Fruit fly (Drosophila melanogaster): ENCODE results near the gene lwr.

The lwr gene

dm6 chr2L:521001-521827 is 21.2 kb downstream of the lwr start:
- no peak for TF ChIP-seq CG17801 (GFP tag; optimal IDR thresholded peaks at IDR 0.05; ENCODE audit: partially characterized antibody)

dm6 chr2L:520331-521000 is 21.9 kb downstream of the lwr start:
- TF ChIP-seq CG17801 (GFP tag; optimal IDR thresholded peaks at IDR 0.05; ENCODE audit: partially characterized antibody) = peak; percentile 62

dm6 chr2L:518979-519891 is 23.1 kb downstream of the lwr start:
- TF ChIP-seq CG17801 (GFP tag; optimal IDR thresholded peaks at IDR 0.05; ENCODE audit: partially characterized antibody) = no peak

dm6 chr2L:518620-518913 is 23.8 kb downstream of the lwr start:
- no peak for TF ChIP-seq CG17801 (GFP tag; optimal IDR thresholded peaks at IDR 0.05; ENCODE audit: partially characterized antibody)

- no peak for TF ChIP-seq CG17801 (GFP tag; optimal IDR thresholded peaks at IDR 0.05; ENCODE audit: partially characterized antibody)
Measured at dm6 chr2L:517911-518619, 24.3 kb downstream of the lwr start.

- no peak for TF ChIP-seq CG17801 (GFP tag; optimal IDR thresholded peaks at IDR 0.05; ENCODE audit: partially characterized antibody)
Measured at dm6 chr2L:516032-516993, 26.1 kb downstream of the lwr start.

- TF ChIP-seq CG17801 (GFP tag; optimal IDR thresholded peaks at IDR 0.05; ENCODE audit: partially characterized antibody) = no peak
Measured at dm6 chr2L:514124-514818, 28.1 kb downstream of the lwr start.

- TF ChIP-seq CG17801 (GFP tag; optimal IDR thresholded peaks at IDR 0.05; ENCODE audit: partially characterized antibody) = no peak
Measured at dm6 chr2L:513035-513434, 29.3 kb downstream of the lwr start.

dm6 chr2L:512028-512427 is 30.4 kb downstream of the lwr start:
- no peak for TF ChIP-seq CG17801 (GFP tag; optimal IDR thresholded peaks at IDR 0.05; ENCODE audit: partially characterized antibody)

- no peak for TF ChIP-seq CG17801 (GFP tag; optimal IDR thresholded peaks at IDR 0.05; ENCODE audit: partially characterized antibody)
Measured at dm6 chr2L:510534-511014, 31.8 kb downstream of the lwr start.

- TF ChIP-seq CG17801 (GFP tag; optimal IDR thresholded peaks at IDR 0.05; ENCODE audit: partially characterized antibody) = no peak
Measured at dm6 chr2L:507169-507568, 35.2 kb downstream of the lwr start.

dm6 chr2L:506443-506842 is 35.9 kb downstream of the lwr start:
- TF ChIP-seq CG17801 (GFP tag; optimal IDR thresholded peaks at IDR 0.05; ENCODE audit: partially characterized antibody) = no peak

- no peak for TF ChIP-seq CG17801 (GFP tag; optimal IDR thresholded peaks at IDR 0.05; ENCODE audit: partially characterized antibody)
Measured at dm6 chr2L:505009-505408, 37.4 kb downstream of the lwr start.
